Fruit fly (Drosophila melanogaster) S2 (cell line): ENCODE data around the gene Ugt36A1.

Experiments used
- CG8478 ChIP-seq: fragments of >200 bp; optimal IDR thresholded peaks from 2 replicates; lab custom pipeline; 2018
- CTCF ChIP-seq, 2 experiments: fragments of >200 bp; optimal IDR thresholded peaks; 2 replicates each; lab custom pipeline; 2018

dm6 chr2L:3621604-3622003, 2.7 kb downstream of the Ugt36A1 start, which contains the start of gene CG15418:
- no peak for TF ChIP-seq CG8478
- TF ChIP-seq CTCF (optimal IDR thresholded peaks at IDR 0.05; lab: Kevin White, UChicago), result no peak
